Worm (Caenorhabditis elegans) whole organism, L3 larva: Measurements from ENCODE around the gene lmtr-5.

Source experiments
- nhr-25 ChIP-seq: sonication (generic microtip); optimal IDR thresholded peaks from 2 replicates; lab custom pipeline; 2017; ENCODE audit warnings: missing biosample characterization, missing genetic modification characterization
- unc-62 ChIP-seq: fragments of 150-350 bp; sonication (generic microtip); optimal IDR thresholded peaks from 4 replicates; lab custom pipeline; 2014; ENCODE audit warnings: missing biosample characterization, missing genetic modification reagents, missing genetic modification characterization
- ztf-4 ChIP-seq: fragments of 150-350 bp; optimal IDR thresholded peaks from 2 replicates; lab custom pipeline; 2014; ENCODE audit warnings: missing biosample characterization, missing genetic modification characterization

- TF ChIP-seq nhr-25 (tag; lab: Kevin White, UChicago), result no peak
- TF ChIP-seq unc-62 (GFP tag; lab: Kevin White, UChicago), result no peak
- TF ChIP-seq ztf-4 (tag; lab: Kevin White, UChicago), result no peak
These were observed 49.2 kb downstream of the lmtr-5 start, which contains the start of gene Y53G8AL.1 for ce11 chrIII:3232650-3233152.
